Fruit fly (Drosophila melanogaster) Kc167 (cell line): ENCODE measurements around the gene ninaC.

ENCODE experiments used
- Myc ChIP-seq: fragments of >200 bp; optimal IDR thresholded peaks from 2 replicates; lab custom pipeline; 2017; ENCODE audit warnings: missing external identifiers
- Sin3A ChIP-seq: fragments of >200 bp; optimal IDR thresholded peaks from 2 replicates; lab custom pipeline; 2018; ENCODE audit warnings: missing external identifiers
- h ChIP-seq: fragments of >200 bp; optimal IDR thresholded peaks from 3 replicates; lab custom pipeline; 2018; ENCODE audit warnings: missing external identifiers
- insv ChIP-seq: fragments of >200 bp; optimal IDR thresholded peaks from 3 replicates; lab custom pipeline; 2018; ENCODE audit warnings: missing external identifiers
- psq ChIP-seq: fragments of >200 bp; optimal IDR thresholded peaks from 2 replicates; lab custom pipeline; 2017; ENCODE audit warnings: missing external identifiers
- ttk ChIP-seq: sonication (Bioruptor generic); optimal IDR thresholded peaks from 2 replicates; lab custom pipeline; 2017; ENCODE audit warnings: missing external identifiers

dm6 chr2L:7401627-7402026, 24.1 kb downstream of the ninaC start:
- no peak for TF ChIP-seq psq
- no peak for TF ChIP-seq h (lab: Kevin White, UChicago)
- TF ChIP-seq insv, result no peak
- TF ChIP-seq Myc (lab: Kevin White, UChicago), result no peak
- TF ChIP-seq ttk (lab: Kevin White, UChicago), result no peak
- TF ChIP-seq Sin3A, result no peak
